Comparison of ENCODE assay signal across 4 fruit fly cellular contexts in the genomic region with DNA sequence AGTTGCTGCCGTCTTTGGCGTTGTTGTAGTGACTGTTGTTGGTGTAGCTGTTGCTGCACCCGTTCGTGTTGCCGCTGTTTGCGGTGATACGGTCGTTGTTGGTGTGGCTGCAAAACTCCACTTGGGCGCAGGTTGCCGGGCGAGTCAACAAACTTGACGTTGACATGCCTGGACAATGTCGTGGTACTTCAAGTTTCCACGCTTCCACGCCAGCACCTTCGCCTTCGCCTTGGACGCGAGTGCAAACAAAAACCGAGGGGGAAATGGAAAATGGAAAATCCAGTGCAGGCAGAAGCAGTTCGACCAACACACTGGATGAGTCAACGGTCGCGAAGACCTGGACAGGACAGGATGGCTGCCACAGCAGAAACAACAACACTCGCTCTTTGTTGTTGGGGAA.
TF ChIP-seq lines count a peak whose summit lies in the region.

No protein-coding gene starts in this region.

- TF ChIP-seq CTCF in whole organism, embryonic (GFP tag; optimal IDR thresholded peaks at IDR 0.05; lab: Kevin White, UChicago) = no peak

TF ChIP-seq in Kc167, 6 proteins besides CTCF, POLR2A, EP300 and RAD21:
- TF ChIP-seq h (optimal IDR thresholded peaks at IDR 0.05; lab: Kevin White, UChicago) = no peak
- TF ChIP-seq ttk (optimal IDR thresholded peaks at IDR 0.05; lab: Kevin White, UChicago) = peak; percentile 87

TF ChIP-seq in whole organism, adult, 20 proteins besides CTCF, POLR2A, EP300 and RAD21:
- TF ChIP-seq kay (GFP tag; lab: Kevin White, UChicago; ENCODE audit: borderline replicate concordance) = peak; percentile 29
- TF ChIP-seq toe (GFP tag; optimal IDR thresholded peaks at IDR 0.05; lab: Kevin White, UChicago) = no peak

TF ChIP-seq in whole organism, embryonic, 481 proteins besides CTCF, POLR2A, EP300 and RAD21:
- TF ChIP-seq CG4360 (GFP tag; IDR thresholded peaks at IDR 0.05; lab: Robert Waterston, UW) (peak; percentile 46; the same call in 1 of the 2 replicates), zfh1 (GFP tag; IDR thresholded peaks at IDR 0.05; lab: Robert Waterston, UW) (0 out of 3 replicates have a peak, but pooled peaks have one; percentile 27), CG8478 (optimal IDR thresholded peaks at IDR 0.05; lab: Kevin White, UChicago) (peak; percentile 73), ind (GFP tag; optimal IDR thresholded peaks at IDR 0.05; lab: Kevin White, UChicago) (no peak), tio (GFP tag; optimal IDR thresholded peaks at IDR 0.05; lab: Kevin White, UChicago) (no peak)

TF ChIP-seq in whole organism, pupa, 21 proteins besides CTCF, POLR2A, EP300 and RAD21:
- TF ChIP-seq EcR (GFP tag; optimal IDR thresholded peaks at IDR 0.05; lab: Kevin White, UChicago) (peak; percentile 62), CG13204 (GFP tag; optimal IDR thresholded peaks at IDR 0.05; lab: Kevin White, UChicago) (peak; percentile 32), gl (tag; optimal IDR thresholded peaks at IDR 0.05; lab: Kevin White, UChicago) (no peak)
